Fruit fly (Drosophila melanogaster) Kc167 (cell line): ENCODE data around the gene CG14628.

Source experiments
- Myc ChIP-seq: fragments of >200 bp; optimal IDR thresholded peaks from 2 replicates; lab custom pipeline; 2017; ENCODE audit warnings: missing external identifiers
- insv ChIP-seq: fragments of >200 bp; optimal IDR thresholded peaks from 3 replicates; lab custom pipeline; 2018; ENCODE audit warnings: missing external identifiers
- psq ChIP-seq: fragments of >200 bp; optimal IDR thresholded peaks from 2 replicates; lab custom pipeline; 2017; ENCODE audit warnings: missing external identifiers

DNA sequence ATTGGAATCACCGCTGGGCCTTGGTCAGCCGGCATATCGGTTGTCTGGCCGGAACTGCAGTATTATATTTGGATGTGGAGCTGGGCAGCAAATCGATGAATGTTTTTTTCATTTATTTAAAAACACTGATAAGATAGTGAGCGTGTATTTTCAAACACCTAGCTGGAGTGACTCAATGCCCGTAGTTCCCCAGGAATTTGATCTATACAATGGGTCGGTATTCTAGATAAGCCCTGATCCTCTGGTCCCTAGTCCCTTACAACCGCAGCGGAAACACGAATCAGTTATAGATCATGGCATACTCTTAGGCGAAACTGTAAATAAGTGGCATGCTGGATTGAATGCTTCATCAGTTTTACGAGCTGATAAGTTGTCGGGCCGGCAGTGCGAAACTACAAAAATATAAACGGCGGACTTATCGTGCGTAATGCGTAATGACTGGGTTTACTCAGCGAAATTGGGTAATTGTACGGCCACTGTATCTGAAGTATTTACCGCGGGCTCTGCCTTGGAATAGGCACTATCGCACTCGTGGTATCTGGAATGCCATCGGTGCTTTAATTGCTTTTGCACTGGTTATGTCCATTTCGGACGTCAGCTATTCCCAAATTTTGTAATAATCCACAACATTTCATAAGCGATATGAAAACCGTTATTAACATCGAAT, 27.4 kb downstream of the CG14628 start:
- TF ChIP-seq Myc (lab: Kevin White, UChicago) (no peak), insv (lab: Kevin White, UChicago) (no peak), psq (lab: Kevin White, UChicago) (no peak)
